Worm (Caenorhabditis elegans): ENCODE measurements around the gene ric-4.

The ric-4 gene

ce11 chrV:10212027-10212426, 58.1 kb downstream of the ric-4 start, which contains the start of gene zhit-3:
zhit-3 (minus strand) TSS chrV:10212127.
- TF ChIP-seq fkh-4 (tag; optimal IDR thresholded peaks at IDR 0.05; ENCODE audit: borderline replicate concordance) (no peak), irx-1 (tag; optimal IDR thresholded peaks at IDR 0.05) (no peak), C04F5.9 (tag; optimal IDR thresholded peaks at IDR 0.05) (no peak), xbp-1 (tag; optimal IDR thresholded peaks at IDR 0.05) (no peak), hlh-4 (tag; optimal IDR thresholded peaks at IDR 0.05) (no peak), swsn-7 (tag; optimal IDR thresholded peaks at IDR 0.05) (no peak), grh-1 (GFP tag; IDR thresholded peaks at IDR 0.05) (no peak), nhr-11 (tag; optimal IDR thresholded peaks at IDR 0.05) (no peak), sup-37 (GFP tag; optimal IDR thresholded peaks at IDR 0.05) (no peak), nhr-20 (tag; optimal IDR thresholded peaks at IDR 0.05) (no peak), ceh-63 (GFP tag; optimal IDR thresholded peaks at IDR 0.05) (no peak)

Data from whole organism, L1 larva.